Worm (Caenorhabditis elegans) whole organism, dauer: ENCODE results near the gene F29C12.6.

Source experiments
- unc-62 ChIP-seq: sonication (generic microtip); optimal IDR thresholded peaks from 2 replicates; lab custom pipeline; 2017; ENCODE audit warnings: missing biosample characterization, missing genetic modification reagents, missing genetic modification characterization

F29C12.6 gene

DNA sequence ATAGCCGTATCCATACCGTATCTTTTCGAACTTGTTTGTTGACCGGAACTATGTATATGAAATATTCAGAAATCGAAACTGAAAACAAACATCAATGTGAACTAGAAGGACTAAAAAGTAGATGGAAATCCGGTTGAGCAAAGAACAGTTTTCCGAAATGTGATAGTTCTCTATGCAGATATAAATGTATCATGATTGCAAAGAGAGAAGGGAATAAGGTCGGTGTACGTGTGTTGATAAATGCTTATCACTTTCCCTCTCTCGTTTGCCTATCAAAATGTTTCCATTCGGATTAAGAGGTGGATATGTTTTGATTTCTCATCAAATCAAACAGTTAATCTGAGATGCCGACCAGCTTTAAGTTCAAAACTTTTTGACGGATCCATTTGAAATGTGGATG lies 18.5 kb downstream of the F29C12.6 start:
- no peak for TF ChIP-seq unc-62 (GFP tag; lab: Kevin White, UChicago)

DNA sequence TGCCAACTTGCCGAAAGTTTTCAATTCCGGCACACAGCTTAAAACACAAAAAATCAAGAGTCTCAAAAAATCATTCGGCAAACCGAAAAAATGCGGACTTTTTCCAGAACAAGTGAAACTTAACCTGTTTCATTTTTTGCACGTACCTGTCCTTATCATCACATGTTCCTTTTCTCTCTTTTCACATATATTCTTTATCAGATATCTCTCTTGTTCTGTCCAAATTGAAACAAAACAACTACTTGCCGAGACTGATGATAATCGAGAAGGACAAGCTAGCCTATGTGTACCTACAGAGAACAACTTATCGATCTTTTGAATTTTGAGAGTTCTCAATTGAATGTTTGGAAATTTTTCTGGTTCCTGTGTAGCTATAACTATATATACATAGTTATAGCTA lies 20.3 kb downstream of the F29C12.6 start:
- TF ChIP-seq unc-62 (GFP tag; lab: Kevin White, UChicago), result no peak

DNA sequence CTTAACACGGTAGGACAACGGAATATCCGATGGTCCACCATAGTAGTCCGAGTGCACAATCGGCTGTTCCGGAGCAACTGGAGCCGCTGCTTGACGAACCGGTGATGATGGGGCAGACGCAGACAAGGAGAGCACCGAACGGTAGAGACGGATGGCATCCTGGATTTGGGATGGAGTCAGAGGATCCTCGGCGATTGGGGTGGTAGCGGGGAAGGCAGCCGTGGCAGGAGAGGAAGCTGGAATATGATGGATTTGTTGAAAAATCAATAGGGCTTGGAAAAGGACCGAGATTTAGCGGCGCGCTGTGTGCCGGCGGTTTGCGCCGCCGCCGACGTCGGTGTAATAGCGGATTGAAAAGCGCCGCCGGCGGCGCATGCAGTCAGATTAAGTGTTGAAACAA lies 22.7 kb downstream of the F29C12.6 start:
- TF ChIP-seq unc-62 (GFP tag; lab: Kevin White, UChicago), result no peak

DNA sequence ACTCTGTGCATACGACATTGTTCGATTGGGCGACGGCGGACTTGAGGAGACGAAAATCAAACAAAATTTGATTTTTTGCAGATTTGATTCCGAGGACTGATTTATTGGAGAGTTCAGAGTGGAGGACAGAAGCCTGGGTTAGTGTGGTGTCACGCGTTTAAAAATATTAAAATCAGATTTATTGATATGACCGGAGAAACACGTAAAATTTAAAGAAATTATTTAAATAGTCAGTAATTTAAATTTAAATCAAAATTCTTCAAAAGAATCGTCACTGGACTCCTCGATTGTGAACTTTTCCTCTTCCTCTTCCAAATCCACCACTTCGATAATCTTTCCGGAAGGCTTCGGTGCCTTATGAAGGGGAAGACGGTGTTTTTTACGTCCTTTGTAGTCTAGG lies 23.6 kb downstream of the F29C12.6 start, which contains the start of gene spe-18:
spe-18 (minus strand) TSS at position 101 of the 400 bp plus-strand sequence.
- no peak for TF ChIP-seq unc-62 (GFP tag; lab: Kevin White, UChicago)

DNA sequence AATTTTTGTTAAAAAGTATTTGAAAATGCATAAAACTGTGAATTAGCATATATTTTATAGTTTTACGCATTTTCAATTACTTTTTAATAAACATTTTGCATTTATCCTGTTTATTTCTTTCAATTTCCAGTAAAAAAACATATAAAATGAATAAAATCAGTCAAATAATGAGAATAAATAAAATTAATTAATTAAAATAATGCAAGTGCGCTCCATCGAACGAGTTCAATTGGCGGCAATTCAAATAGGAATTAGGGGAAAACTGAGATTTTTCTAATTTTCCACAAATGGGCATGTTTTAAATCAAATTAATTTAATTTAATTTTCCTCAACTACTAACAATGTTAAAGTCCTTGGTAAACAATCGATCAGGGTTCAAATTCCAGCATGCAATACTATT lies 26.4 kb downstream of the F29C12.6 start:
- no peak for TF ChIP-seq unc-62 (GFP tag; lab: Kevin White, UChicago)

DNA sequence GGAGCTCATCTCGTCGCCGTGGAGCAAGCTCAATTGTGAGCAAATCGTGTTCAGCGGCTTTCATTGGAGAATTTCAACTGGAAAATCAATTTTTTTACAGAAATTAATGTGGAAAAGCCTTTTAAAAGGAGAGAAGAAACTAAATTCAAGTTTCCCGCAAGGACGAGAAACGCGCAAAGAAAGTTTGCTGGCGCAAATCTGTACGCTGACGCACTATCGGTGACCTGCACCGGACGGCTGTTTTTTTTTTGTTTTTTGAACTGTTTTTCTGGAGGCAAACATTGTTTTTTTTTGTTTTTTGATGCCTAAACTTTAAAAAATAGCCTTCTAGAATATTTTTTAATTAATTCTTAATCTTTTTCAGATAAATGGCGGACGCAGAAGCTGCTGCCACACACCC lies 27.3 kb downstream of the F29C12.6 start, which contains the start of the genes hpr-17 and F32A11.1:
hpr-17 (minus strand) TSS at position 77 of the 400 bp plus-strand sequence.
F32A11.1 (plus strand) TSS at position 359 of the 400 bp plus-strand sequence.
- TF ChIP-seq unc-62 (GFP tag; lab: Kevin White, UChicago), result no peak

DNA sequence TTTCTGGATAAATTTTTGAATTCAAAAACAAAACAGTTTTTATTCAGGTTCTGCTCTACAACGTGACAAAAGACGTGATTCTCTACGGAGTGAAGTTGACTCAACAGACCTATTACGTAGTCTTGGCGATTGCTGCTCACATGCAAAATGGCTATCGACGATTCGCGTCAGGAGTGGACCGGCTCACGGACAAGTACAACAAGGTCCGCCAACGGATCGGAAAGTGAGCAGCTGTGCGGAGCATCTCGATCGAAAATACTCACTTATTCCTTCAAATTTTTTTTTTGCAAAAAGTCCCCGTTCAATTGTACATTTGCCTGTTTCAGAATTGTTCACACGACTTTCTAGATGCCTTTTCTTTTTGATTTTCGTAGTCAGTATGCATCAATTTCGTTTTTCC lies 30.2 kb downstream of the F29C12.6 start:
- TF ChIP-seq unc-62 (GFP tag; lab: Kevin White, UChicago), result no peak

DNA sequence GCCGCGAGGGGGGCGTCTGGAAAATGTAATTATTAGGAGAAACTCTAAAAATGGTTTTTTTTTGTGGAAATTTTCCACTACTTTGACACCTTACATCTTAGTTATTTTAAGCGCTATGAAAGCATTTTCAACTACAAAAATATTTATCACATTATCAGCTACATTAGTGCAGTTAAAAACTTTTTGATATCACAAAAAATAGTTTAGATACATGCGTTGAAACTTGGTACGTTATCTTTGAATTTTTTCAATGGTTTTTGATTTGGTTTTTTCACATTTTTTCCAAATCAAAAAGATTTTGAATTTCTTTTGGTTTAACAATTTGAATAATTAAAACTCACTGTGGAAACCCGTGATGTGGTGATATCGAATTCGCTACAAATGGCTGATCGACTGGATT lies 33.3 kb downstream of the F29C12.6 start:
- TF ChIP-seq unc-62 (GFP tag; lab: Kevin White, UChicago), result no peak

DNA sequence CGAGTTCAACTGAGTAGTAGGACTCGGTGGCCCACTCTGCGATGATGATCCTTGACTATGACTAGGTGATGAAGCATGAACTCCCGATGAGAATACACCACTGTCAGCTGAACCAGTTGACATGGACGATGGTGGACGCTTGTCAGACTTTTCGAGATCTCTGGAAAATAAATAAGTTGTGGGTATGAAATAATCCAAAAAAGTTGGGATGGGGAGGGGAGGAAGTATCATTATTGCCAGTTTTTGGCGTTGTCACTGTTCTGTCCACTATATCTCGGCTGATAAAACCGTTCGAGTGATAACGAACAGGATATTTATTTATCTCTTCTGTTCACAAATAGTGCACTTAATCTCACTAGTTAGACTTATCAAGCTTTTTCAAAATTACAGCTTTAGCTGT lies 34.4 kb downstream of the F29C12.6 start:
- TF ChIP-seq unc-62 (GFP tag; lab: Kevin White, UChicago), result no peak

DNA sequence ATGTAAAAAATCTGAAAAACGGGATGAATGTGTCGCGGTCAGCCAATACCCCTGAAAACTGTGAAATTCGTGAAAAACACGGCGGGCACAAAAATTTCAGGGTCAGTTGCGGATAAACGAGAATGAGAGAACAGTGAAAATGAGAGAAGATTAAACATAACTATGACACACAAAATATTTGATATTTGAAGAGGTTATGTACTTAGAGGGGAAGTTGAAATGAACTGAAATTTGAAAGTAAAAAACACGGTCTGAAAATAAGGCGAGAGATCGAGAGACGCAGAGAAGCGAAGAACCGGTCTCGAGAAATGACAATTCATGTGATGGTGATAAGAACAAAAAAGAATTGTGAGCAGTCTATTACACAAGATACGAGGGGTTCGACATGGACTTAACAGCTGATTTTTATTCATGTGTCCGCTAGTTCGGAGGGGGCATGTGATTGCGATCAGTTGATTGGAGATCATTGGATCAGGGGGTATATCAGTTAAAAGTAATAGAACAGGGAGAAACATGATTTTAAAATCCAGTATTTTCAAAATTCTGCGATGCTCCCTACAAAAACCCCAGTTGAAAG lies 36.1 kb downstream of the F29C12.6 start, which contains the start of gene moe-3:
moe-3 (minus strand) TSS at position 51 of the 577 bp plus-strand sequence.
- TF ChIP-seq unc-62 (GFP tag; lab: Kevin White, UChicago), result no peak

DNA sequence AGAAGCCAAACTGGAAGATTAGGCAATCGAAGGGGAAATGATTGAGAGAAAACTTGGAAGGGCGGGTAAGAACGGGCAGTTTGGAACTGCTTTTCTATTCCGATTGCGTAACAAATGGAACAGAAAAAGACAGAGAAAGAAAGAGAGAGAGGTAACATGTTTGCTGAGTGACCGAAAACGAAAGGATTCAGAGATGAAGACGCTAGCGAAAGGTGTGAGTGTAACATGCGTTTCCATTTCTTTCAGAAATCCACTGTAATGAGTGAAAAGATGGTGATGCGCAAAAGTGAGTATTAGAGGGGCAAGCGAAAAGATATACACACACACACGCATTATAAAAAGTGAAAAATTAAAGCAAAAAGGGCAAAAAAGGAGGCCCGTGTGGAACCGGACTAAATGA lies 37.8 kb downstream of the F29C12.6 start:
- TF ChIP-seq unc-62 (GFP tag; lab: Kevin White, UChicago), result no peak

DNA sequence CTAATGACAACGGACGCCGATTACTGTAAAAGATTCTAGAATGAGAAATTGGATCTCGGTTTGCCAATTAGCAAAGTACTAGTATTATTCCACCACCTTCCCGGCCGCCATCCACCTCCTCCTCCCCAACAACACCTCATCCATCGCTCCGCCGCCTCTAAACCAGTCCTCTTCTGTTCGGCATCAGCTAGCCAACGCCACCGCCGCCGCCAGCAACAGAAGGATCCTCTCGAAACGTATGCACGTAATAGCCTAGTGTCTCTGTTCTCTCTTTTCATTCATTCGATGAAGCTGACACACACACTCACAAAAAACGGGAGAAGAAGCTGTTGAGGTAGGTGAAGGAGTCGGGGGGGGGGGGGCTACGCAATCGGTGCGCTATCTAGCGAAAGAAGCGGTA lies 41.0 kb downstream of the F29C12.6 start:
- no peak for TF ChIP-seq unc-62 (GFP tag; lab: Kevin White, UChicago)

DNA sequence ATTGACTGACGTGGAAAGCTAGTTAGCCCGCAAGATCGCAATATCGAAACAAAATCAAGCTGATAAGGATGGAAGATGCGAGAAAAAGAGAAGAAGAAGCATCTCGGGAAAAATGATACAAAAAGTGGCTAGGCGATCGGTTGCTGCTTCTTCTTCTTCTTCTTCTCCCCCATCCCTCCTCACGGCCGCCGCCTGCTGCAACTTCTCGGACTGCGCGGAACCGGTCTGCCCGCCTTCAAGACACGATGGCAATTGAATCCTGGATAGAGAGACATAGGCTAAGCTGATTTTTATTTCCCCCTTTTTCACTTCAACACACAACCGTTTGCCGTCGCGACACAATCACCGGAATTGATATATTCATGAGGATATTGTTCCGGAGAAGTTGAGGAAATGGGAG lies 44.7 kb downstream of the F29C12.6 start:
- no peak for TF ChIP-seq unc-62 (GFP tag; lab: Kevin White, UChicago)
